5 fruit fly cellular contexts compared by ENCODE assay signal in the genomic region with DNA sequence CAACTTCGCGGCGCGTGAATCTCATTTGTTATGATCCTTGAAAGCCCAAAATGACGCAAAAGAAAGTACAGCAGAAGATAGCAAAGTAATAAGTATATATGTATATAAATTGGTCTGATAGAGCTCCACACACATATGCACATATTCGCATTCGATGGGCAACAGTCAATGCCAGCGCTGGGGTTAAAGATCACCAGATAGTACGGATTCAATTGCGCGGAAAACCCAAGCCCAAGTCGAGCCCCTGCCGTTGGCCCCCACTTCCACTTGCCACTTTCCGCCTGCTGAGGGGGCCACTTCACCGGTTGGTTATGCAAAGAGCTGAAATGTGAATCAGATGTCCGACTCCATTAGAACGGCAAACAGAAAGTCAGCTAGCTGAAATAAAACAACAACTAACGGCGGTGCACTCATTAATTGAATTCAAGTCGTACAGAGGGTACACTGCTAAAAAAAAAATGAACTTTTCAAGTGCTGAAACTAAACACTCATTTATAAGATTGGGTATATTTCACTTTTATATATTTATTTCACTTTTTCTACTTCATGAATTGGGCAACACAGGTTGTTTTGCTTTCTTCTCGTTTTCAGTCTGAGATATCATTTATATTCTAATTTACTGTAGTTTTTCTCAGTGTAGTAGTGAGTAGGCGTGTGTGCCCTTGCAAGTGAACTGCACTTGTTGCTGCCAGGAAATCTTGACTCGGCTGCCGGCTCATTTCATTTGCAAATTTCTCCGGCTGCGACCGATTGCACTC.
TF ChIP-seq lines count a peak whose summit lies in the region.

No protein-coding gene starts in this region.

- TF ChIP-seq CTCF in whole organism, embryonic (GFP tag; optimal IDR thresholded peaks at IDR 0.05; lab: Kevin White, UChicago), result no peak

TF ChIP-seq in whole organism, adult, 20 proteins besides CTCF, POLR2A, EP300 and RAD21 (continues in another document):
- TF ChIP-seq tj (GFP tag; optimal IDR thresholded peaks at IDR 0.05; lab: Kevin White, UChicago) (peak; percentile 58), cic (GFP tag; optimal IDR thresholded peaks at IDR 0.05; lab: Kevin White, UChicago) (peak; percentile 54), kay (GFP tag; lab: Kevin White, UChicago; ENCODE audit: borderline replicate concordance) (peak; percentile 84), Crg-1 (GFP tag; optimal IDR thresholded peaks at IDR 0.05; lab: Kevin White, UChicago) (peak; percentile 62), CG12768 (GFP tag; optimal IDR thresholded peaks at IDR 0.05; lab: Kevin White, UChicago) (peak; percentile 82), cnc (optimal IDR thresholded peaks at IDR 0.05; lab: Kevin White, UChicago) (no peak), CG33017 (tag; optimal IDR thresholded peaks at IDR 0.05; lab: Kevin White, UChicago) (peak; percentile 90), CG7101 (tag; optimal IDR thresholded peaks at IDR 0.05; lab: Kevin White, UChicago) (peak; percentile 77), CG14711 (tag; optimal IDR thresholded peaks at IDR 0.05; lab: Kevin White, UChicago) (peak; percentile 56), Hr96 (GFP tag; optimal IDR thresholded peaks at IDR 0.05; lab: Kevin White, UChicago) (peak; percentile 54), ovo (GFP tag; optimal IDR thresholded peaks at IDR 0.05; lab: Kevin White, UChicago) (peak; percentile 61), Clk (GFP tag; optimal IDR thresholded peaks at IDR 0.05; lab: Kevin White, UChicago) (peak; percentile 76), CG1620 (GFP tag; optimal IDR thresholded peaks at IDR 0.05; lab: Kevin White, UChicago) (peak; percentile 59), Mnt (GFP tag; optimal IDR thresholded peaks at IDR 0.05; lab: Kevin White, UChicago) (peak; percentile 45), bab1 (GFP tag; optimal IDR thresholded peaks at IDR 0.05; lab: Kevin White, UChicago) (peak; percentile 44), CG5204 (GFP tag; optimal IDR thresholded peaks at IDR 0.05; lab: Kevin White, UChicago) (peak; percentile 89)

TF ChIP-seq in whole organism, embryonic, 481 proteins besides CTCF, POLR2A, EP300 and RAD21 (continues in another document):
- TF ChIP-seq prd (optimal IDR thresholded peaks at IDR 0.05; lab: Kevin White, UChicago), result no peak
- peak; percentile 56 for TF ChIP-seq prd (GFP tag; IDR thresholded peaks at IDR 0.05; lab: Robert Waterston, UW)
- TF ChIP-seq CG3995 (GFP tag; optimal IDR thresholded peaks at IDR 0.05; lab: Kevin White, UChicago), result no peak
- TF ChIP-seq CG16863 (GFP tag; optimal IDR thresholded peaks at IDR 0.05; lab: Kevin White, UChicago), result no peak
- TF ChIP-seq vvl (GFP tag; IDR thresholded peaks at IDR 0.05; lab: Robert Waterston, UW), result 0 out of 2 replicates have a peak, but pooled peaks have one; percentile 36
- TF ChIP-seq CG3281 (GFP tag; optimal IDR thresholded peaks at IDR 0.05; lab: Kevin White, UChicago), result no peak
- TF ChIP-seq Drgx (GFP tag; IDR thresholded peaks at IDR 0.05; lab: Robert Waterston, UW), result peak; percentile 67
- TF ChIP-seq Stat92E (GFP tag; optimal IDR thresholded peaks at IDR 0.05; lab: Kevin White, UChicago), result no peak
- 0 out of 3 replicates have a peak, but pooled peaks have one; percentile 21 for TF ChIP-seq tgo (GFP tag; IDR thresholded peaks at IDR 0.05; lab: Robert Waterston, UW)
- TF ChIP-seq Camta (GFP tag; optimal IDR thresholded peaks at IDR 0.05; lab: Kevin White, UChicago), result no peak
- no peak for TF ChIP-seq CG18619 (GFP tag; optimal IDR thresholded peaks at IDR 0.05; lab: Kevin White, UChicago)
- no peak for TF ChIP-seq scrt (GFP tag; optimal IDR thresholded peaks at IDR 0.05; lab: Kevin White, UChicago)
- no peak for TF ChIP-seq Fer1 (GFP tag; optimal IDR thresholded peaks at IDR 0.05; lab: Kevin White, UChicago)
- TF ChIP-seq ATbp (GFP tag; optimal IDR thresholded peaks at IDR 0.05; lab: Kevin White, UChicago), result peak; percentile 6
- no peak for TF ChIP-seq CG18476 (GFP tag; optimal IDR thresholded peaks at IDR 0.05; lab: Kevin White, UChicago)
- no peak for TF ChIP-seq Doc3 (GFP tag; IDR thresholded peaks at IDR 0.05; lab: Robert Waterston, UW; ENCODE audit: partially characterized antibody)
- TF ChIP-seq crol (GFP tag; IDR thresholded peaks at IDR 0.05; lab: Robert Waterston, UW), result no peak

TF ChIP-seq in whole organism, prepupa, 60 proteins besides CTCF, POLR2A, EP300 and RAD21 (continues in another document):
- TF ChIP-seq CG7368 (GFP tag; optimal IDR thresholded peaks at IDR 0.05; lab: Kevin White, UChicago) (no peak), CG4318 (GFP tag; optimal IDR thresholded peaks at IDR 0.05; lab: Kevin White, UChicago) (peak; percentile 29), CG6163 (GFP tag; IDR thresholded peaks at IDR 0.05; lab: Robert Waterston, UW) (peak; percentile 71), CG11762 (GFP tag; optimal IDR thresholded peaks at IDR 0.05; lab: Kevin White, UChicago; ENCODE audit: insufficient read depth) (no peak), CG10631 (GFP tag; optimal IDR thresholded peaks at IDR 0.05; lab: Kevin White, UChicago) (peak; percentile 32), CG11902 (GFP tag; optimal IDR thresholded peaks at IDR 0.05; lab: Kevin White, UChicago) (no peak), CG8119 (GFP tag; IDR thresholded peaks at IDR 0.05; lab: Robert Waterston, UW) (peak; percentile 68), CG15336 (GFP tag; IDR thresholded peaks at IDR 0.05; lab: Robert Waterston, UW) (peak; percentile 84), svp (GFP tag; lab: Kevin White, UChicago) (peak; percentile 99), CG6854 (GFP tag; optimal IDR thresholded peaks at IDR 0.05; lab: Kevin White, UChicago) (no peak), CG6808 (GFP tag; optimal IDR thresholded peaks at IDR 0.05; lab: Kevin White, UChicago) (peak; percentile 42), CG9139 (GFP tag; optimal IDR thresholded peaks at IDR 0.05; lab: Kevin White, UChicago) (no peak), fkh (GFP tag; optimal IDR thresholded peaks at IDR 0.05; lab: Kevin White, UChicago) (no peak), Hr38 (GFP tag; optimal IDR thresholded peaks at IDR 0.05; lab: Kevin White, UChicago) (no peak), lz (GFP tag; optimal IDR thresholded peaks at IDR 0.05; lab: Kevin White, UChicago) (peak; percentile 38), ss (GFP tag; optimal IDR thresholded peaks at IDR 0.05; lab: Kevin White, UChicago) (peak in 1 of 2 experiments; percentile 37), CG8319 (GFP tag; optimal IDR thresholded peaks at IDR 0.05; lab: Kevin White, UChicago) (no peak)

TF ChIP-seq in whole organism, pupa, 21 proteins besides CTCF, POLR2A, EP300 and RAD21 (continues in another document):
- TF ChIP-seq CG14655 (GFP tag; optimal IDR thresholded peaks at IDR 0.05; lab: Kevin White, UChicago), result peak; percentile 66
- TF ChIP-seq CG32121 (GFP tag; IDR thresholded peaks at IDR 0.05; lab: Robert Waterston, UW), result peak; percentile 41; the same call in 1 of the 2 replicates
- no peak for TF ChIP-seq gl (tag; optimal IDR thresholded peaks at IDR 0.05; lab: Kevin White, UChicago)
- peak; percentile 68 for TF ChIP-seq CG8159 (tag; optimal IDR thresholded peaks at IDR 0.05; lab: Kevin White, UChicago)
- peak; percentile 2 for TF ChIP-seq Pif1B (GFP tag; optimal IDR thresholded peaks at IDR 0.05; lab: Kevin White, UChicago)
- TF ChIP-seq CG4496 (GFP tag; IDR thresholded peaks at IDR 0.05; lab: Robert Waterston, UW), result peak; percentile 62; the same call in 2 of the 3 replicates
- peak; percentile 56 for TF ChIP-seq CG15710 (tag; optimal IDR thresholded peaks at IDR 0.05; lab: Kevin White, UChicago)
- peak; percentile 53 for TF ChIP-seq CG17806 (tag; optimal IDR thresholded peaks at IDR 0.05; lab: Kevin White, UChicago)
- no peak for TF ChIP-seq rn (GFP tag; IDR thresholded peaks at IDR 0.05; lab: Robert Waterston, UW)
- peak; percentile 42 for TF ChIP-seq CG9948 (tag; optimal IDR thresholded peaks at IDR 0.05; lab: Kevin White, UChicago)
- 0 out of 2 replicates have a peak, but pooled peaks have one; percentile 39 for TF ChIP-seq CG12605 (GFP tag; IDR thresholded peaks at IDR 0.05; lab: Robert Waterston, UW)
- no peak for TF ChIP-seq EcR (GFP tag; optimal IDR thresholded peaks at IDR 0.05; lab: Kevin White, UChicago)
- TF ChIP-seq CG13204 (GFP tag; optimal IDR thresholded peaks at IDR 0.05; lab: Kevin White, UChicago), result no peak
- TF ChIP-seq CG34367 (tag; optimal IDR thresholded peaks at IDR 0.05; lab: Kevin White, UChicago), result peak; percentile 26
- peak; percentile 43 for TF ChIP-seq Pif1A (GFP tag; optimal IDR thresholded peaks at IDR 0.05; lab: Kevin White, UChicago)
- no peak for TF ChIP-seq CG10348 (GFP tag; IDR thresholded peaks at IDR 0.05; lab: Robert Waterston, UW)
- peak; percentile 29 for TF ChIP-seq Ets98B (GFP tag; IDR thresholded peaks at IDR 0.05; lab: Robert Waterston, UW)
- TF ChIP-seq Snoo (tag; optimal IDR thresholded peaks at IDR 0.05; lab: Kevin White, UChicago), result peak; percentile 18

TF ChIP-seq in whole organism, wandering third instar larva, 38 proteins besides CTCF, POLR2A, EP300 and RAD21:
- TF ChIP-seq h (GFP tag; optimal IDR thresholded peaks at IDR 0.05; lab: Kevin White, UChicago) (peak; percentile 18), br (GFP tag; optimal IDR thresholded peaks at IDR 0.05; lab: Kevin White, UChicago) (peak; percentile 10), dsf (GFP tag; optimal IDR thresholded peaks at IDR 0.05; lab: Kevin White, UChicago; ENCODE audit: borderline replicate concordance) (no peak), ey (GFP tag; optimal IDR thresholded peaks at IDR 0.05; lab: Kevin White, UChicago) (peak; percentile 18), sv (GFP tag; optimal IDR thresholded peaks at IDR 0.05; lab: Kevin White, UChicago) (no peak), CG9705 (GFP tag; optimal IDR thresholded peaks at IDR 0.05; lab: Kevin White, UChicago) (no peak), foxo (GFP tag; optimal IDR thresholded peaks at IDR 0.05; lab: Kevin White, UChicago) (peak in 1 of 2 experiments; percentile 32), tai (GFP tag; optimal IDR thresholded peaks at IDR 0.05; lab: Kevin White, UChicago) (no peak), Rel (GFP tag; optimal IDR thresholded peaks at IDR 0.05; lab: Kevin White, UChicago) (no peak), Rel (tag; optimal IDR thresholded peaks at IDR 0.05; lab: Kevin White, UChicago) (no peak), rgr (GFP tag; optimal IDR thresholded peaks at IDR 0.05; lab: Kevin White, UChicago) (peak; percentile 3), Hr78 (GFP tag; optimal IDR thresholded peaks at IDR 0.05; lab: Kevin White, UChicago) (no peak)
